Fruit fly (Drosophila melanogaster) whole organism, embryonic: ENCODE measurements around the gene Pcif1.

ENCODE experiments used
- CG10565 ChIP-seq: fragments of 200-800 bp; sonication (Bioruptor generic); optimal IDR thresholded peaks from 3 replicates; lab custom pipeline; 2016; ENCODE audit warnings: missing biosample characterization, mild to moderate bottlenecking, missing genetic modification characterization
- CG10979 ChIP-seq: fragments of 200-800 bp; sonication (Bioruptor generic); optimal IDR thresholded peaks from 2 replicates; lab custom pipeline; 2018; ENCODE audit warnings: missing biosample characterization, mild to moderate bottlenecking, missing genetic modification characterization, moderate library complexity
- CG11093 ChIP-seq: fragments of 200-800 bp; sonication (Bioruptor generic); IDR thresholded peaks from 3 replicates; pipeline ENCODE4 v1.3.6; 2022; ENCODE audit warnings: missing biosample characterization, missing genetic modification characterization
- CG11695 ChIP-seq: fragments of 200-800 bp; sonication (Bioruptor generic); IDR thresholded peaks from 3 replicates; pipeline ENCODE4 v1.3.6; 2022; ENCODE audit warnings: missing biosample characterization, missing genetic modification characterization
- CG1233 ChIP-seq: fragments of 200-800 bp; sonication (Bioruptor generic); optimal IDR thresholded peaks from 4 replicates; lab custom pipeline; 2018; ENCODE audit warnings: missing biosample characterization, mild to moderate bottlenecking, missing genetic modification characterization
- CG13287 ChIP-seq: fragments of 200-800 bp; sonication (Bioruptor generic); IDR thresholded peaks from 2 replicates; pipeline ENCODE4 v1.3.6; 2022; ENCODE audit warnings: missing biosample characterization, missing genetic modification characterization; ENCODE audit not compliant: partially characterized antibody
- CG15479 ChIP-seq: fragments of 200-800 bp; sonication (Bioruptor generic); optimal IDR thresholded peaks from 3 replicates; lab custom pipeline; 2019; ENCODE audit warnings: missing biosample characterization, mild to moderate bottlenecking, missing genetic modification characterization, moderate library complexity
- CG18599 ChIP-seq: fragments of 200-800 bp; sonication (Bioruptor generic); optimal IDR thresholded peaks from 3 replicates; lab custom pipeline; 2017; ENCODE audit warnings: missing biosample characterization, missing genetic modification characterization, mild to moderate bottlenecking, moderate library complexity, missing genetic modification reagents
- CG31365 ChIP-seq: fragments of 200-800 bp; sonication (Bioruptor generic); optimal IDR thresholded peaks from 2 replicates; lab custom pipeline; 2018; ENCODE audit warnings: missing biosample characterization, mild to moderate bottlenecking, missing genetic modification characterization
- CG32532 ChIP-seq: fragments of 200-800 bp; sonication (Bioruptor generic); IDR thresholded peaks from 2 replicates; pipeline ENCODE4 v1.3.6; 2022; ENCODE audit warnings: missing biosample characterization, missing genetic modification characterization
- CG34224 ChIP-seq: fragments of 200-800 bp; sonication (Bioruptor generic); IDR thresholded peaks from 3 replicates; pipeline ENCODE4 v1.3.6; 2022; ENCODE audit warnings: missing biosample characterization, missing genetic modification characterization; ENCODE audit not compliant: partially characterized antibody
- CG42726 ChIP-seq: fragments of 200-800 bp; sonication (Bioruptor generic); IDR thresholded peaks from 2 replicates; pipeline ENCODE4 v1.3.6; 2022; ENCODE audit warnings: missing biosample characterization, missing genetic modification characterization; ENCODE audit not compliant: partially characterized antibody
- CG6683 ChIP-seq: fragments of 200-800 bp; sonication (Bioruptor generic); optimal IDR thresholded peaks from 2 replicates; lab custom pipeline; 2017; ENCODE audit warnings: missing biosample characterization, mild to moderate bottlenecking, missing genetic modification characterization, missing genetic modification reagents
- CG6854 ChIP-seq: fragments of 200-800 bp; sonication (Bioruptor generic); optimal IDR thresholded peaks from 3 replicates; lab custom pipeline; 2017; ENCODE audit warnings: missing biosample characterization, mild to moderate bottlenecking, missing genetic modification characterization
- CG8290 ChIP-seq, 3 experiments: fragments of 200-800 bp; sonication (Bioruptor generic); optimal IDR thresholded peaks; 2 replicates each; lab custom pipeline; 2016 to 2019; ENCODE audit warnings: missing biosample characterization in 3 of 3, missing genetic modification characterization in 3 of 3, mild to moderate bottlenecking in 2 of 3, moderate library complexity in 1 of 3
- CG8765 ChIP-seq: fragments of 200-800 bp; sonication (Bioruptor generic); IDR thresholded peaks from 2 replicates; pipeline ENCODE4 v1.3.6; 2022; ENCODE audit warnings: missing biosample characterization, missing genetic modification characterization
- CG9817 ChIP-seq: fragments of 200-800 bp; sonication (Bioruptor generic); optimal IDR thresholded peaks from 2 replicates; lab custom pipeline; 2018; ENCODE audit warnings: missing biosample characterization, mild to moderate bottlenecking, missing genetic modification characterization, moderate library complexity
- D ChIP-seq, 2 experiments: fragments of 200-800 bp in 1 of 2; fragments of >200 bp in 1 of 2; sonication (Bioruptor generic) in 1 of 2; optimal IDR thresholded peaks; 2 replicates in 1 of 2; 3 replicates in 1 of 2; lab custom pipeline; 2017; ENCODE audit warnings: mild to moderate bottlenecking in 1 of 2, missing biosample characterization in 1 of 2, missing genetic modification characterization in 1 of 2, missing genetic modification reagents in 1 of 2
- Dbx ChIP-seq: fragments of 200-800 bp; sonication (Bioruptor generic); IDR thresholded peaks from 3 replicates; pipeline ENCODE4 v1.3.6; 2022; ENCODE audit warnings: missing biosample characterization, missing genetic modification characterization
- Doc3 ChIP-seq: fragments of 200-800 bp; sonication (Bioruptor generic); IDR thresholded peaks from 3 replicates; pipeline ENCODE4 v1.3.6; 2022; ENCODE audit warnings: missing biosample characterization, missing genetic modification characterization; ENCODE audit not compliant: partially characterized antibody
- Fer2 ChIP-seq: fragments of 200-800 bp; sonication (Bioruptor generic); optimal IDR thresholded peaks from 2 replicates; lab custom pipeline; 2018; ENCODE audit warnings: missing biosample characterization, mild to moderate bottlenecking, missing genetic modification characterization, moderate library complexity
- Hand ChIP-seq: fragments of 200-800 bp; sonication (Bioruptor generic); optimal IDR thresholded peaks from 2 replicates; lab custom pipeline; 2017; ENCODE audit warnings: mild to moderate bottlenecking, missing biosample characterization, missing genetic modification reagents, missing genetic modification characterization
- Hey ChIP-seq: fragments of 200-800 bp; sonication (Bioruptor generic); optimal IDR thresholded peaks from 3 replicates; lab custom pipeline; 2018; ENCODE audit warnings: missing biosample characterization, mild to moderate bottlenecking, missing genetic modification characterization
- Hmr ChIP-seq: fragments of 200-800 bp; sonication (Bioruptor generic); optimal IDR thresholded peaks from 3 replicates; lab custom pipeline; 2017; ENCODE audit warnings: mild to moderate bottlenecking, missing biosample characterization, missing genetic modification reagents, missing genetic modification characterization
- Hmx ChIP-seq: fragments of 200-800 bp; sonication (Bioruptor generic); optimal IDR thresholded peaks from 2 replicates; lab custom pipeline; 2016; ENCODE audit warnings: missing biosample characterization, missing genetic modification characterization
- MTF-1 ChIP-seq: fragments of 200-800 bp; sonication (Bioruptor generic); optimal IDR thresholded peaks from 2 replicates; lab custom pipeline; 2018; ENCODE audit warnings: missing biosample characterization, mild to moderate bottlenecking, missing genetic modification characterization, borderline replicate concordance
- Ssrp ChIP-seq: fragments of 200-800 bp; sonication (Bioruptor generic); optimal IDR thresholded peaks from 2 replicates; lab custom pipeline; 2018; ENCODE audit warnings: missing biosample characterization, mild to moderate bottlenecking, missing genetic modification characterization, moderate library complexity
- Vsx1 ChIP-seq: fragments of 200-800 bp; sonication (Bioruptor generic); optimal IDR thresholded peaks from 2 replicates; lab custom pipeline; 2017; ENCODE audit warnings: missing biosample characterization, mild to moderate bottlenecking, missing genetic modification characterization, missing genetic modification reagents
- amos ChIP-seq: fragments of 200-800 bp; sonication (Bioruptor generic); IDR thresholded peaks from 2 replicates; pipeline ENCODE4 v1.3.6; 2022; ENCODE audit warnings: missing biosample characterization, missing genetic modification characterization; ENCODE audit not compliant: partially characterized antibody
- az2 ChIP-seq: fragments of 200-800 bp; sonication (Bioruptor generic); optimal IDR thresholded peaks from 3 replicates; lab custom pipeline; 2016; ENCODE audit warnings: missing biosample characterization, missing genetic modification characterization
- bbx ChIP-seq: fragments of 200-800 bp; sonication (Bioruptor generic); IDR thresholded peaks from 2 replicates; pipeline ENCODE4 v1.3.6; 2022; ENCODE audit warnings: missing biosample characterization, missing genetic modification characterization; ENCODE audit not compliant: partially characterized antibody
- cwo ChIP-seq: fragments of 200-800 bp; sonication (Bioruptor generic); optimal IDR thresholded peaks from 3 replicates; lab custom pipeline; 2017; ENCODE audit warnings: missing biosample characterization, missing genetic modification characterization, mild to moderate bottlenecking, moderate library complexity, missing genetic modification reagents
- ems ChIP-seq: fragments of 200-800 bp; sonication (Bioruptor generic); optimal IDR thresholded peaks from 3 replicates; lab custom pipeline; 2016; ENCODE audit warnings: missing biosample characterization, missing genetic modification characterization
- gfzf ChIP-seq: fragments of 200-800 bp; sonication (Bioruptor generic); optimal IDR thresholded peaks from 2 replicates; lab custom pipeline; 2016; ENCODE audit warnings: missing biosample characterization, mild to moderate bottlenecking, missing genetic modification characterization, moderate library complexity
- hbn ChIP-seq: fragments of 200-800 bp; sonication (Bioruptor generic); IDR thresholded peaks from 2 replicates; pipeline ENCODE4 v1.3.6; 2022; ENCODE audit warnings: missing biosample characterization, missing genetic modification characterization; ENCODE audit not compliant: partially characterized antibody
- her ChIP-seq: fragments of 200-800 bp; sonication (Bioruptor generic); optimal IDR thresholded peaks from 2 replicates; lab custom pipeline; 2016; ENCODE audit warnings: missing biosample characterization, missing genetic modification characterization
- jigr1 ChIP-seq: fragments of 200-800 bp; sonication (Bioruptor generic); IDR thresholded peaks from 3 replicates; pipeline ENCODE4 v1.3.6; 2022; ENCODE audit warnings: missing biosample characterization, missing genetic modification characterization
- nerfin-1 ChIP-seq: fragments of 200-800 bp; sonication (Bioruptor generic); optimal IDR thresholded peaks from 3 replicates; lab custom pipeline; 2019; ENCODE audit warnings: missing biosample characterization, mild to moderate bottlenecking, missing genetic modification characterization, moderate library complexity
- pros ChIP-seq: fragments of 200-800 bp; sonication (Bioruptor generic); optimal IDR thresholded peaks from 3 replicates; lab custom pipeline; 2019; ENCODE audit warnings: missing biosample characterization, mild to moderate bottlenecking, missing genetic modification characterization, moderate library complexity
- sens ChIP-seq: fragments of 200-800 bp; sonication (Bioruptor generic); peaks from one replicate; lab custom pipeline; 2016; ENCODE audit warnings: missing biosample characterization, missing genetic modification characterization
- trem ChIP-seq: fragments of 200-800 bp; optimal IDR thresholded peaks from 3 replicates; lab custom pipeline; 2019; ENCODE audit warnings: missing biosample characterization, mild to moderate bottlenecking, missing genetic modification characterization, moderate library complexity
- twi ChIP-seq: fragments of 200-800 bp; optimal IDR thresholded peaks from 2 replicates; lab custom pipeline; 2019; ENCODE audit warnings: missing biosample characterization, mild to moderate bottlenecking, missing genetic modification characterization, moderate library complexity
- zen ChIP-seq: fragments of 200-800 bp; sonication (Bioruptor generic); optimal IDR thresholded peaks from 3 replicates; lab custom pipeline; 2018; ENCODE audit warnings: missing biosample characterization, mild to moderate bottlenecking, missing genetic modification characterization, moderate library complexity
- zf30C ChIP-seq: fragments of 200-800 bp; sonication (Bioruptor generic); optimal IDR thresholded peaks from 3 replicates; lab custom pipeline; 2018; ENCODE audit warnings: missing biosample characterization, mild to moderate bottlenecking, missing genetic modification characterization
- zfh1 ChIP-seq: fragments of 200-800 bp; sonication (Bioruptor generic); IDR thresholded peaks from 3 replicates; pipeline ENCODE4 v1.3.6; 2022; ENCODE audit warnings: missing biosample characterization, missing genetic modification characterization

Gene Pcif1

dm6 chr3L:20784812-20785671 is 955 bp downstream of the Pcif1 start (continued):
- no peak; the same call in 1 of the 2 replicates for TF ChIP-seq hbn (GFP tag; lab: Robert Waterston, UW)
- peak; percentile 16 for TF ChIP-seq az2 (GFP tag; lab: Kevin White, UChicago)
- TF ChIP-seq zen (tag; lab: Kevin White, UChicago), result peak; percentile 46
- TF ChIP-seq CG8765 (GFP tag; lab: Robert Waterston, UW), result no peak
- TF ChIP-seq her, result peak; percentile 42
- TF ChIP-seq bbx, result peak; percentile 64
- peak; percentile 53; the same call in 1 of the 2 replicates for TF ChIP-seq CG42726
- peak; percentile 7 for TF ChIP-seq CG1233 (GFP tag; lab: Kevin White, UChicago)
- TF ChIP-seq zfh1 (GFP tag; lab: Robert Waterston, UW), result 0 out of 3 replicates have a peak, but pooled peaks have one; percentile 52
- peak; percentile 46; the same call in 1 of the 2 replicates for TF ChIP-seq CG32532 (GFP tag; lab: Robert Waterston, UW)
- peak; percentile 41; the same call in 1 of the 3 replicates for TF ChIP-seq CG11695 (GFP tag; lab: Robert Waterston, UW)
- TF ChIP-seq Hey (tag; lab: Kevin White, UChicago), result no peak
- TF ChIP-seq Fer2 (tag; lab: Kevin White, UChicago), result peak; percentile 32
- TF ChIP-seq zf30C (GFP tag; lab: Kevin White, UChicago), result no peak
- no peak for TF ChIP-seq jigr1
- TF ChIP-seq Dbx, result peak; percentile 69; the same call in 2 of the 3 replicates
- TF ChIP-seq Vsx1 (GFP tag; lab: Kevin White, UChicago), result peak; percentile 13
- peak; percentile 34; the same call in 1 of the 2 replicates for TF ChIP-seq amos
- no peak for TF ChIP-seq twi (tag; lab: Kevin White, UChicago)
- no peak for TF ChIP-seq CG6854 (GFP tag; lab: Kevin White, UChicago)
- TF ChIP-seq CG6683, result no peak
- no peak for TF ChIP-seq Ssrp (tag; lab: Kevin White, UChicago)
- peak; percentile 5 for TF ChIP-seq nerfin-1
- TF ChIP-seq cwo (GFP tag; lab: Kevin White, UChicago), result no peak
- peak; percentile 39 for TF ChIP-seq trem (tag; lab: Kevin White, UChicago)
- peak; percentile 63 for TF ChIP-seq sens (GFP tag; lab: Kevin White, UChicago)
- peak; percentile 56 for TF ChIP-seq MTF-1
- TF ChIP-seq CG10979 (tag; lab: Kevin White, UChicago), result peak; percentile 2
- TF ChIP-seq D (optimal IDR thresholded peaks at IDR 0.05; lab: Kevin White, UChicago), result no peak
- TF ChIP-seq D (GFP tag; optimal IDR thresholded peaks at IDR 0.05; lab: Kevin White, UChicago), result peak; percentile 41
- TF ChIP-seq CG13287, result peak; percentile 50
- peak; percentile 69 for TF ChIP-seq CG34224 (GFP tag; lab: Robert Waterston, UW)
- TF ChIP-seq Hand (GFP tag; lab: Kevin White, UChicago), result peak; percentile 8
- TF ChIP-seq CG11093 (GFP tag; lab: Robert Waterston, UW), result no peak
- no peak for TF ChIP-seq CG15479 (GFP tag; lab: Kevin White, UChicago)
- TF ChIP-seq CG10565 (GFP tag; lab: Kevin White, UChicago), result no peak
- TF ChIP-seq ems (GFP tag; lab: Kevin White, UChicago), result peak; percentile 19
- TF ChIP-seq gfzf (GFP tag; lab: Kevin White, UChicago), result no peak
- TF ChIP-seq Hmr (GFP tag; lab: Kevin White, UChicago), result peak; percentile 58
- peak; percentile 40 for TF ChIP-seq CG18599 (GFP tag; lab: Kevin White, UChicago)
- TF ChIP-seq CG31365, result no peak
- no peak for TF ChIP-seq Doc3 (GFP tag; lab: Robert Waterston, UW)
- peak; percentile 27 for TF ChIP-seq CG8290 (GFP tag; optimal IDR thresholded peaks at IDR 0.05; lab: Kevin White, UChicago)
- peak in 1 of 2 experiments; percentile 12 for TF ChIP-seq CG8290 (tag; optimal IDR thresholded peaks at IDR 0.05; lab: Kevin White, UChicago)
- peak; percentile 55 for TF ChIP-seq pros (GFP tag; lab: Kevin White, UChicago)
- peak; percentile 2 for TF ChIP-seq Hmx
- no peak for TF ChIP-seq CG9817 (tag; lab: Kevin White, UChicago)
